Worm (Caenorhabditis elegans) whole organism, mixed stage, embryonic: ENCODE measurements around the gene nhr-109.
A peak's percentile ranks its signal among the peaks of the same experiment; 100 is the strongest.

ENCODE experiments used
- M03D4.4 ChIP-seq: sonication (generic microtip); optimal IDR thresholded peaks from 2 replicates; lab custom pipeline; 2017; ENCODE audit warnings: mild to moderate bottlenecking, missing genetic modification characterization, missing compliant biosample characterization
- bed-3 ChIP-seq: fragments of 200-800 bp; sonication (Bioruptor generic); optimal IDR thresholded peaks from 3 replicates; lab custom pipeline; 2018; ENCODE audit warnings: mild to moderate bottlenecking, missing genetic modification characterization, moderate library complexity, missing compliant biosample characterization
- blmp-1 ChIP-seq: fragments of 150-350 bp; optimal IDR thresholded peaks from 2 replicates; lab custom pipeline; 2014; ENCODE audit warnings: missing biosample characterization, missing genetic modification characterization
- ceh-39 ChIP-seq: fragments of 150-350 bp; optimal IDR thresholded peaks from 2 replicates; lab custom pipeline; 2014; ENCODE audit warnings: missing biosample characterization, missing genetic modification characterization
- ceh-43 ChIP-seq: fragments of 200-800 bp; sonication (Bioruptor generic); optimal IDR thresholded peaks from 2 replicates; lab custom pipeline; 2018; ENCODE audit warnings: mild to moderate bottlenecking, missing genetic modification characterization, moderate library complexity, missing compliant biosample characterization
- ceh-83 ChIP-seq: fragments of 200-800 bp; sonication (Bioruptor generic); optimal IDR thresholded peaks from 2 replicates; lab custom pipeline; 2018; ENCODE audit warnings: mild to moderate bottlenecking, missing genetic modification characterization, missing compliant biosample characterization
- ces-1 ChIP-seq: fragments of 150-350 bp; optimal IDR thresholded peaks from 2 replicates; lab custom pipeline; 2014; ENCODE audit warnings: missing biosample characterization, missing genetic modification reagents, missing genetic modification characterization
- cnd-1 ChIP-seq: fragments of 200-800 bp; sonication (Bioruptor generic); optimal IDR thresholded peaks from 2 replicates; lab custom pipeline; 2018; ENCODE audit warnings: mild to moderate bottlenecking, missing genetic modification characterization, missing compliant biosample characterization
- drap-1 ChIP-seq: fragments of 200-800 bp; sonication (Bioruptor generic); optimal IDR thresholded peaks from 3 replicates; lab custom pipeline; 2018; ENCODE audit warnings: mild to moderate bottlenecking, missing genetic modification characterization, missing compliant biosample characterization
- elt-3 ChIP-seq: fragments of 150-350 bp; optimal IDR thresholded peaks from 2 replicates; lab custom pipeline; 2014; ENCODE audit warnings: missing biosample characterization, missing genetic modification characterization
- flh-1 ChIP-seq: fragments of 200-800 bp; sonication (Bioruptor generic); optimal IDR thresholded peaks from 2 replicates; lab custom pipeline; 2018; ENCODE audit warnings: mild to moderate bottlenecking, missing genetic modification characterization, moderate library complexity, missing compliant biosample characterization
- ham-2 ChIP-seq: fragments of 200-800 bp; sonication (Bioruptor generic); optimal IDR thresholded peaks from 2 replicates; lab custom pipeline; 2018; ENCODE audit warnings: mild to moderate bottlenecking, missing genetic modification characterization, missing compliant biosample characterization
- hlh-1 ChIP-seq: fragments of 150-350 bp; optimal IDR thresholded peaks from 2 replicates; lab custom pipeline; 2014; ENCODE audit warnings: missing biosample characterization, missing genetic modification reagents, missing genetic modification characterization
- lin-13 ChIP-seq: fragments of 150-350 bp; optimal IDR thresholded peaks from 2 replicates; lab custom pipeline; 2014; ENCODE audit warnings: missing biosample characterization, missing genetic modification characterization
- lin-32 ChIP-seq: fragments of 200-800 bp; sonication (Bioruptor generic); optimal IDR thresholded peaks from 2 replicates; lab custom pipeline; 2018; ENCODE audit warnings: mild to moderate bottlenecking, missing genetic modification characterization, missing compliant biosample characterization
- mab-5 ChIP-seq: fragments of 150-350 bp; optimal IDR thresholded peaks from 2 replicates; lab custom pipeline; 2014; ENCODE audit warnings: missing biosample characterization, missing genetic modification characterization
- mls-2 ChIP-seq: sonication (generic microtip); optimal IDR thresholded peaks from 2 replicates; lab custom pipeline; 2016; ENCODE audit warnings: mild to moderate bottlenecking, missing genetic modification characterization, moderate library complexity, missing compliant biosample characterization
- nhr-2 ChIP-seq: fragments of 150-350 bp; optimal IDR thresholded peaks from 2 replicates; lab custom pipeline; 2014; ENCODE audit warnings: missing biosample characterization, missing genetic modification characterization
- nhr-237 ChIP-seq: fragments of 150-350 bp; optimal IDR thresholded peaks from 2 replicates; lab custom pipeline; 2014; ENCODE audit warnings: missing biosample characterization, missing genetic modification characterization
- nhr-28 ChIP-seq: fragments of 150-350 bp; optimal IDR thresholded peaks from 2 replicates; lab custom pipeline; 2014; ENCODE audit warnings: missing biosample characterization, missing genetic modification characterization
- nhr-76 ChIP-seq: sonication (generic microtip); optimal IDR thresholded peaks from 2 replicates; lab custom pipeline; 2017; ENCODE audit warnings: missing biosample characterization, missing genetic modification characterization
- pha-4 ChIP-seq: fragments of 150-350 bp; optimal IDR thresholded peaks from 2 replicates; lab custom pipeline; 2018; ENCODE audit warnings: missing biosample characterization, missing genetic modification reagents, missing genetic modification characterization
- sem-2 ChIP-seq: fragments of 200-800 bp; sonication (Bioruptor generic); optimal IDR thresholded peaks from 2 replicates; lab custom pipeline; 2018; ENCODE audit warnings: mild to moderate bottlenecking, missing genetic modification characterization, missing compliant biosample characterization
- snpc-4 ChIP-seq: fragments of 150-350 bp; optimal IDR thresholded peaks from 2 replicates; lab custom pipeline; 2014; ENCODE audit warnings: missing biosample characterization, missing genetic modification characterization
- sptf-1 ChIP-seq: sonication (generic microtip); optimal IDR thresholded peaks from 2 replicates; lab custom pipeline; 2017; ENCODE audit warnings: mild to moderate bottlenecking, missing genetic modification characterization, moderate library complexity, missing compliant biosample characterization
- tbx-8 ChIP-seq: fragments of 200-800 bp; sonication (Bioruptor generic); optimal IDR thresholded peaks from 2 replicates; lab custom pipeline; 2018; ENCODE audit warnings: mild to moderate bottlenecking, missing genetic modification characterization, moderate library complexity, missing compliant biosample characterization
- unc-120 ChIP-seq: sonication (generic microtip); optimal IDR thresholded peaks from 2 replicates; lab custom pipeline; 2017; ENCODE audit warnings: missing genetic modification characterization, missing compliant biosample characterization; ENCODE audit not compliant: poor library complexity, severe bottlenecking
- unc-39 ChIP-seq: fragments of 150-350 bp; optimal IDR thresholded peaks from 2 replicates; lab custom pipeline; 2014; ENCODE audit warnings: missing biosample characterization, missing genetic modification characterization
- unc-62 ChIP-seq: fragments of 150-350 bp; optimal IDR thresholded peaks from 2 replicates; lab custom pipeline; 2014; ENCODE audit warnings: missing biosample characterization, missing genetic modification reagents, missing genetic modification characterization
- zip-8 ChIP-seq: fragments of 150-350 bp; optimal IDR thresholded peaks from 2 replicates; lab custom pipeline; 2014; ENCODE audit warnings: missing biosample characterization, missing genetic modification characterization
- ztf-11 ChIP-seq: fragments of 150-350 bp; optimal IDR thresholded peaks from 2 replicates; lab custom pipeline; 2014; ENCODE audit warnings: missing biosample characterization, missing genetic modification characterization

The nhr-109 gene

ce11 chrII:4433146-4433545, at the start of gene nhr-109:
Gene nhr-109 (plus strand): TSS chrII:4433367.
- no peak for TF ChIP-seq pha-4
- no peak for TF ChIP-seq ceh-43 (GFP tag; lab: Kevin White, UChicago)
- no peak for TF ChIP-seq unc-120
- no peak for TF ChIP-seq snpc-4 (tag; lab: Kevin White, UChicago)
- no peak for TF ChIP-seq ces-1 (GFP tag; lab: Kevin White, UChicago)

ce11 chrII:4391072-4391471, 42.1 kb upstream of the nhr-109 start:
- TF ChIP-seq nhr-28 = no peak
- TF ChIP-seq tbx-8 (GFP tag; lab: Kevin White, UChicago) = no peak
- no peak for TF ChIP-seq ceh-39 (tag; lab: Kevin White, UChicago)
- TF ChIP-seq M03D4.4 (tag; lab: Kevin White, UChicago) = no peak
- TF ChIP-seq cnd-1 = no peak
- TF ChIP-seq elt-3 (tag; lab: Kevin White, UChicago) = no peak

- no peak for TF ChIP-seq bed-3 (GFP tag; lab: Kevin White, UChicago)
- no peak for TF ChIP-seq sem-2
- TF ChIP-seq cnd-1 = no peak
- TF ChIP-seq blmp-1 (tag; lab: Kevin White, UChicago) = no peak
- TF ChIP-seq hlh-1 (tag; lab: Kevin White, UChicago) = no peak
- TF ChIP-seq elt-3 (tag; lab: Kevin White, UChicago) = no peak
These were observed 40.6 kb upstream of the nhr-109 start, which contains the start of gene mlt-7 for ce11 chrII:4392526-4393057. Gene mlt-7 (plus strand): TSS chrII:4393007.

ce11 chrII:4394438-4394837, 38.7 kb upstream of the nhr-109 start:
- TF ChIP-seq ham-2 (GFP tag; lab: Kevin White, UChicago) (peak; percentile 15), nhr-76 (tag; lab: Kevin White, UChicago) (no peak), zip-8 (tag; lab: Kevin White, UChicago) (peak; percentile 69)

- TF ChIP-seq unc-62 (GFP tag; lab: Kevin White, UChicago) (no peak), M03D4.4 (tag; lab: Kevin White, UChicago) (no peak), bed-3 (GFP tag; lab: Kevin White, UChicago) (no peak), hlh-1 (tag; lab: Kevin White, UChicago) (no peak), blmp-1 (tag; lab: Kevin White, UChicago) (no peak), sptf-1 (no peak), lin-13 (no peak), elt-3 (tag; lab: Kevin White, UChicago) (no peak), flh-1 (GFP tag; lab: Kevin White, UChicago) (no peak), nhr-237 (tag; lab: Kevin White, UChicago) (no peak), lin-32 (GFP tag; lab: Kevin White, UChicago) (no peak)
- TF ChIP-seq, all 35 proteins: peak for 0
These were observed 27.8 kb upstream of the nhr-109 start, which contains the start of gene ZK430.5 for ce11 chrII:4405358-4405757. Gene ZK430.5 (plus strand): TSS chrII:4405658.

- TF ChIP-seq zip-8 (tag; lab: Kevin White, UChicago) = no peak
- no peak for TF ChIP-seq sem-2
- no peak for TF ChIP-seq nhr-28
- TF ChIP-seq unc-120 = no peak
- no peak for TF ChIP-seq bed-3 (GFP tag; lab: Kevin White, UChicago)
- no peak for TF ChIP-seq ham-2 (GFP tag; lab: Kevin White, UChicago)
- TF ChIP-seq ceh-39 (tag; lab: Kevin White, UChicago) = no peak
- no peak for TF ChIP-seq ceh-83 (GFP tag; lab: Kevin White, UChicago)
- TF ChIP-seq unc-62 (GFP tag; lab: Kevin White, UChicago) = no peak
- TF ChIP-seq drap-1 (GFP tag; lab: Kevin White, UChicago) = no peak
- no peak for TF ChIP-seq mab-5 (tag; lab: Kevin White, UChicago)
- TF ChIP-seq mls-2 = no peak
- TF ChIP-seq lin-32 (GFP tag; lab: Kevin White, UChicago) = no peak
- no peak for TF ChIP-seq nhr-2 (tag; lab: Kevin White, UChicago)
- TF ChIP-seq sptf-1 = no peak
- no peak for TF ChIP-seq ztf-11
- TF ChIP-seq unc-39 = no peak
- no peak for TF ChIP-seq blmp-1 (tag; lab: Kevin White, UChicago)
These were observed 23.5 kb upstream of the nhr-109 start for ce11 chrII:4409650-4410049.
